Fruit fly (Drosophila melanogaster): ENCODE data around the gene CG32201.
A peak's percentile ranks its signal among the peaks of the same experiment; 100 is the strongest.

Gene CG32201

DNA sequence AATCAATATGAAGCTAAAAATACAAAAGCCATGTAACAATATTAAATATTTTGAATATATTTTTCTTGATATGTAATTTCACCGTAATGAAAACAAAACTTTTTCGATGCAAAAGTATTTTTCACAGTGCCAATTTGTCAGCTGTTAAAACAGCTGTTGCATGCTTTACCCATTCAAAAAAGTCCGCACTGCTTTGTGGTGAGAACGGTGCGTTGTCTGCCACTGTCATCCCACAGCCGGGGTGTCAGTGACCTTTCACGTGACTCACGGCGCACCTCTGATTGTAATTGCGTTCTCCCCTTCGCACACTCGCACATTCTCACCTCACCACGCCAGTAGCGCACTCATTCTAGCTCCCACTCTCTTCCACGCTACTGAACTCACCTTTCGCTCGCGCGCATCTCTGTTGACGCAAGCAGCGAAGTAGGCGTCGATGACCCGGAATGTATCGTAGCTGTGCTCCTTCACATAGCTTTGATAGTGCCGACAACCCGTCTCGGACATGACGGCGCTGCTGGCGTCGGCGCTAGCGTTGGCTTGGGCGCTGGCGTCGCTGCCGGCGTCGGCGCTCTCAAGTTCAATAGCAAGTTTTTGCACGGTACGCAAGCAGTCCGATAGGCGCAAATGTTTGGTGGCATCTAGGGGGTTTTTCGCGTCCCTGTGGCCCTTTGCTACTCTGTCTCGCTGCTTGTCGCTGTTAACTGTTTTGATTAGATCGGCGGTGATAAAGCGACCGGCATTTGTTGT is 11.7 kb downstream of the CG32201 start (continued):
- TF ChIP-seq CG2120 (GFP tag; optimal IDR thresholded peaks at IDR 0.05) (peak; percentile 78), CG8924 (tag; optimal IDR thresholded peaks at IDR 0.05) (no peak), CG14441 (GFP tag; IDR thresholded peaks at IDR 0.05) (no peak), vfl (GFP tag; optimal IDR thresholded peaks at IDR 0.05) (peak; percentile 45), CG15269 (tag; optimal IDR thresholded peaks at IDR 0.05) (no peak), CG10366 (GFP tag; IDR thresholded peaks at IDR 0.05) (peak; percentile 48), CG7271 (tag; optimal IDR thresholded peaks at IDR 0.05) (no peak), oc (tag; optimal IDR thresholded peaks at IDR 0.05) (peak; percentile 32), CG10147 (GFP tag; optimal IDR thresholded peaks at IDR 0.05) (no peak), Lim3 (GFP tag; IDR thresholded peaks at IDR 0.05) (no peak), Oli (tag; optimal IDR thresholded peaks at IDR 0.05) (peak; percentile 27), nmo (GFP tag; optimal IDR thresholded peaks at IDR 0.05) (peak; percentile 42), Usf (GFP tag; optimal IDR thresholded peaks at IDR 0.05) (no peak), pb (GFP tag; optimal IDR thresholded peaks at IDR 0.05) (peak; percentile 41), CG32532 (GFP tag; IDR thresholded peaks at IDR 0.05) (peak; percentile 69), CG14710 (tag; optimal IDR thresholded peaks at IDR 0.05) (peak; percentile 47), dmrt99B (tag; optimal IDR thresholded peaks at IDR 0.05) (peak; percentile 26), mam (GFP tag; optimal IDR thresholded peaks at IDR 0.05) (peak; percentile 80), row (GFP tag; IDR thresholded peaks at IDR 0.05) (peak; percentile 91), CG12744 (GFP tag; optimal IDR thresholded peaks at IDR 0.05) (no peak), BEAF-32 (GFP tag; optimal IDR thresholded peaks at IDR 0.05) (peak; percentile 76), CG1832 (GFP tag; optimal IDR thresholded peaks at IDR 0.05) (no peak), Optix (GFP tag; IDR thresholded peaks at IDR 0.05) (no peak), dan (GFP tag; IDR thresholded peaks at IDR 0.05) (no peak), CG11723 (GFP tag; optimal IDR thresholded peaks at IDR 0.05) (no peak), Hsf (GFP tag; optimal IDR thresholded peaks at IDR 0.05) (peak; percentile 25), zf30C (GFP tag; optimal IDR thresholded peaks at IDR 0.05) (peak; percentile 81), Ssrp (tag; optimal IDR thresholded peaks at IDR 0.05) (peak; percentile 45), CG8281 (tag; optimal IDR thresholded peaks at IDR 0.05) (no peak), unc-4 (GFP tag; IDR thresholded peaks at IDR 0.05; ENCODE audit: partially characterized antibody) (peak; percentile 68), inv (GFP tag; IDR thresholded peaks at IDR 0.05; ENCODE audit: partially characterized antibody) (peak; percentile 51; the same call in 1 of the 2 replicates)

DNA sequence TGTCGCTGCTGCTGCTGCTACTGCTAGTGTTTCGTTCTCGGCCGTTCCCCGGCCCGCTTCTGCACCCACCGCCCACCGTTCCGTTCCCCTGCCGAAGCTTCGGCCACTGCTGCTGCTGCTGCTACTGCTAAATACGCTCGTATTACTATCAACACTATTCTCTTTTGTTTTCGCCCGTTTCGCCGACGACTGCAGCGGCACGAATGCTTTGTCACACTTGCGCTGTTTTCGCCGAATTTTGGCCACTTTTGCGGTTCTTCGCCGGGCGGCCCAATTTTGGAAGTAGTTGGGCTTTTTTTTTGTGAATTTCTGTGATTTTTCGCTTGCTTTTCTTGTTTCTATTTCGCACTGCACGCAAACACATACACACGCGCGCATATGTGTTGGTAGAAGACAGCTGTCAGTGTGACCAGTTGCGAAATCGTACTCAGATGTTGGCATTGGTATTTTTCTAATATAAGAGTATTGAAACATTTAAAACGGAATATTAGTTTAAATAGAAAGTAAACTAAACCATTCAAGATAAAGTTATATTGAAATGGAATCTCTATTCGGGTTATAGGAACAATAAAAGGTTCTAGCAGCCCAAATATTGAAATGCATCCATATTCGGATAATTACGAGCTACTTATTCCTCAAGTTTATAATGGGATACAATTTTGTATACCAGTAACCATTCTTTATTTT is 12.5 kb downstream of the CG32201 start, which contains the start of gene not:
Gene not (minus strand): TSS at position 395 of the 687 bp plus-strand sequence.
- TF ChIP-seq Jarid2 (GFP tag; optimal IDR thresholded peaks at IDR 0.05) (no peak), danr (GFP tag; IDR thresholded peaks at IDR 0.05) (no peak), CG34422 (GFP tag; IDR thresholded peaks at IDR 0.05) (peak; percentile 80; the same call in 2 of the 3 replicates), slp2 (GFP tag; optimal IDR thresholded peaks at IDR 0.05) (no peak), gfzf (GFP tag; optimal IDR thresholded peaks at IDR 0.05) (peak; percentile 67), CG13894 (tag; optimal IDR thresholded peaks at IDR 0.05) (no peak), odd (GFP tag; optimal IDR thresholded peaks at IDR 0.05) (peak; percentile 26), tgo (GFP tag; IDR thresholded peaks at IDR 0.05) (0 out of 3 replicates have a peak, but pooled peaks have one; percentile 7), Sox100B (GFP tag; optimal IDR thresholded peaks at IDR 0.05) (no peak), prd (optimal IDR thresholded peaks at IDR 0.05) (no peak), prd (GFP tag; IDR thresholded peaks at IDR 0.05) (0 out of 3 replicates have a peak, but pooled peaks have one; percentile 9), CG8765 (GFP tag; IDR thresholded peaks at IDR 0.05) (no peak), pfk (GFP tag; optimal IDR thresholded peaks at IDR 0.05) (peak; percentile 99), CG12659 (GFP tag; optimal IDR thresholded peaks at IDR 0.05) (peak; percentile 29), knrl (GFP tag; IDR thresholded peaks at IDR 0.05; ENCODE audit: partially characterized antibody) (no peak), sug (tag; optimal IDR thresholded peaks at IDR 0.05) (peak; percentile 31), CG5180 (GFP tag; optimal IDR thresholded peaks at IDR 0.05) (no peak), pzg (GFP tag; optimal IDR thresholded peaks at IDR 0.05) (peak; percentile 3)
